Worm (Caenorhabditis elegans) whole organism, L1 larva: ENCODE measurements around the gene K07H8.11.

Source experiments
- C04F5.9 ChIP-seq: sonication (generic microtip); optimal IDR thresholded peaks from 2 replicates; lab custom pipeline; 2016; ENCODE audit warnings: missing genetic modification characterization, missing compliant biosample characterization
- C34B4.2 ChIP-seq: sonication (generic microtip); optimal IDR thresholded peaks from 2 replicates; lab custom pipeline; 2017; ENCODE audit warnings: mild to moderate bottlenecking, missing genetic modification characterization, missing compliant biosample characterization
- F16B12.6 ChIP-seq: fragments of 150-350 bp; optimal IDR thresholded peaks from 2 replicates; lab custom pipeline; 2014; ENCODE audit warnings: missing biosample characterization, missing genetic modification characterization
- Y116A8C.19 ChIP-seq: sonication (generic microtip); optimal IDR thresholded peaks from 2 replicates; lab custom pipeline; 2016; ENCODE audit warnings: missing compliant biosample characterization, missing genetic modification characterization, borderline replicate concordance
- alr-1 ChIP-seq: fragments of 200-800 bp; sonication (Bioruptor generic); optimal IDR thresholded peaks from 2 replicates; lab custom pipeline; 2018; ENCODE audit warnings: borderline replicate concordance, mild to moderate bottlenecking, missing genetic modification characterization, missing compliant biosample characterization
- ama-1 ChIP-seq: fragments of 150-350 bp; optimal IDR thresholded peaks from 2 replicates; lab custom pipeline; 2014
- blmp-1 ChIP-seq: fragments of 150-350 bp; optimal IDR thresholded peaks from 2 replicates; lab custom pipeline; 2014; ENCODE audit warnings: missing biosample characterization, missing genetic modification characterization
- ceh-8 ChIP-seq: fragments of 200-800 bp; sonication (Bioruptor generic); optimal IDR thresholded peaks from 2 replicates; lab custom pipeline; 2018; ENCODE audit warnings: mild to moderate bottlenecking, missing genetic modification characterization, moderate library complexity, missing compliant biosample characterization
- ces-1 ChIP-seq: fragments of 150-350 bp; optimal IDR thresholded peaks from 2 replicates; lab custom pipeline; 2014; ENCODE audit warnings: missing biosample characterization, missing genetic modification reagents, missing genetic modification characterization
- dpl-1 ChIP-seq, 3 experiments: fragments of 150-350 bp in 2 of 3; sonication (generic microtip) in 1 of 3; optimal IDR thresholded peaks; 2 replicates each; lab custom pipeline; 2014 to 2017; ENCODE audit warnings: missing biosample characterization in 3 of 3, missing genetic modification characterization in 3 of 3, missing genetic modification reagents in 3 of 3
- dsc-1 ChIP-seq: sonication (generic microtip); optimal IDR thresholded peaks from 2 replicates; lab custom pipeline; 2016; ENCODE audit warnings: mild to moderate bottlenecking, missing genetic modification characterization, missing compliant biosample characterization
- egl-27 ChIP-seq, 2 experiments: fragments of 150-350 bp in 1 of 2; sonication (generic microtip); optimal IDR thresholded peaks; 3 replicates each; lab custom pipeline; 2017 to 2018; ENCODE audit warnings: missing biosample characterization in 2 of 2, missing genetic modification characterization in 2 of 2, missing genetic modification reagents in 2 of 2
- elt-2 ChIP-seq: sonication (generic microtip); optimal IDR thresholded peaks from 2 replicates; lab custom pipeline; 2016; ENCODE audit warnings: missing genetic modification characterization, mild to moderate bottlenecking, inconsistent platforms, missing compliant biosample characterization, missing genetic modification reagents
- ets-5 ChIP-seq: fragments of 200-800 bp; sonication (Bioruptor generic); IDR thresholded peaks from 2 replicates; pipeline ENCODE4 v1.3.6; 2022; ENCODE audit warnings: missing genetic modification characterization, missing compliant biosample characterization
- fkh-8 ChIP-seq: sonication (generic microtip); optimal IDR thresholded peaks from 2 replicates; lab custom pipeline; 2016; ENCODE audit warnings: mild to moderate bottlenecking, missing genetic modification characterization, missing compliant biosample characterization
- hpl-2 ChIP-seq: fragments of 150-350 bp; optimal IDR thresholded peaks from 2 replicates; lab custom pipeline; 2014; ENCODE audit warnings: missing biosample characterization, missing genetic modification reagents, missing genetic modification characterization
- jun-1 ChIP-seq: fragments of 150-350 bp; optimal IDR thresholded peaks from 2 replicates; lab custom pipeline; 2014; ENCODE audit warnings: missing biosample characterization, missing genetic modification reagents, missing genetic modification characterization
- lin-14 ChIP-seq: fragments of 200-800 bp; sonication (Bioruptor generic); optimal IDR thresholded peaks from 2 replicates; lab custom pipeline; 2018; ENCODE audit warnings: mild to moderate bottlenecking, missing genetic modification characterization, moderate library complexity, missing compliant biosample characterization
- lin-15B ChIP-seq: fragments of 150-350 bp; sonication (generic microtip); optimal IDR thresholded peaks from 3 replicates; lab custom pipeline; 2014; ENCODE audit warnings: missing biosample characterization, missing genetic modification characterization
- lin-35 ChIP-seq, 2 experiments: fragments of 150-350 bp; optimal IDR thresholded peaks; 2 replicates each; lab custom pipeline; 2014; ENCODE audit warnings: missing biosample characterization in 2 of 2, missing genetic modification characterization in 2 of 2, missing genetic modification reagents in 2 of 2
- lin-39 ChIP-seq: fragments of 150-350 bp; optimal IDR thresholded peaks from 2 replicates; lab custom pipeline; 2014; ENCODE audit warnings: missing biosample characterization, missing genetic modification reagents, missing genetic modification characterization
- lir-3 ChIP-seq: sonication (generic microtip); optimal IDR thresholded peaks from 2 replicates; lab custom pipeline; 2016; ENCODE audit warnings: mild to moderate bottlenecking, missing genetic modification characterization, moderate library complexity, missing compliant biosample characterization; ENCODE audit not compliant: poor library complexity
- mdl-1 ChIP-seq, 2 experiments: fragments of 150-350 bp; optimal IDR thresholded peaks; 2 replicates each; lab custom pipeline; 2014 to 2017; ENCODE audit warnings: missing biosample characterization in 2 of 2, missing genetic modification characterization in 2 of 2, inconsistent platforms in 1 of 2
- mef-2 ChIP-seq: fragments of 150-350 bp; optimal IDR thresholded peaks from 2 replicates; lab custom pipeline; 2014; ENCODE audit warnings: missing biosample characterization, missing genetic modification characterization
- nhr-12 ChIP-seq: sonication (generic microtip); optimal IDR thresholded peaks from 2 replicates; lab custom pipeline; 2017; ENCODE audit warnings: missing biosample characterization, missing genetic modification characterization
- nhr-20 ChIP-seq: sonication (generic microtip); optimal IDR thresholded peaks from 2 replicates; lab custom pipeline; 2016; ENCODE audit warnings: mild to moderate bottlenecking, missing genetic modification characterization, missing compliant biosample characterization
- nhr-28 ChIP-seq: fragments of 150-350 bp; optimal IDR thresholded peaks from 2 replicates; lab custom pipeline; 2014; ENCODE audit warnings: missing biosample characterization, missing genetic modification characterization
- nhr-47 ChIP-seq: sonication (generic microtip); optimal IDR thresholded peaks from 2 replicates; lab custom pipeline; 2016; ENCODE audit warnings: mild to moderate bottlenecking, missing genetic modification characterization, moderate library complexity, missing compliant biosample characterization
- nhr-84 ChIP-seq: sonication (generic microtip); optimal IDR thresholded peaks from 2 replicates; lab custom pipeline; 2017; ENCODE audit warnings: missing biosample characterization, missing genetic modification characterization
- nhr-90 ChIP-seq: sonication (generic microtip); optimal IDR thresholded peaks from 2 replicates; lab custom pipeline; 2016; ENCODE audit warnings: mild to moderate bottlenecking, missing genetic modification characterization, missing compliant biosample characterization; ENCODE audit not compliant: poor library complexity
- pag-3 ChIP-seq: sonication (generic microtip); optimal IDR thresholded peaks from 2 replicates; lab custom pipeline; 2017; ENCODE audit warnings: missing genetic modification characterization, mild to moderate bottlenecking, missing compliant biosample characterization, antibody characterized with exemption, borderline replicate concordance; ENCODE audit not compliant: insufficient read depth
- pax-3 ChIP-seq: fragments of 200-800 bp; sonication (Bioruptor generic); optimal IDR thresholded peaks from 2 replicates; lab custom pipeline; 2018; ENCODE audit warnings: mild to moderate bottlenecking, missing genetic modification characterization, moderate library complexity, missing compliant biosample characterization
- pqm-1 ChIP-seq: sonication (generic microtip); optimal IDR thresholded peaks from 3 replicates; lab custom pipeline; 2017; ENCODE audit warnings: missing biosample characterization, missing genetic modification characterization
- skn-1 ChIP-seq: fragments of 150-350 bp; optimal IDR thresholded peaks from 2 replicates; lab custom pipeline; 2014; ENCODE audit warnings: missing biosample characterization, missing genetic modification characterization
- snu-23 ChIP-seq: sonication (generic microtip); optimal IDR thresholded peaks from 2 replicates; lab custom pipeline; 2016; ENCODE audit warnings: missing genetic modification characterization, missing compliant biosample characterization
- sup-37 ChIP-seq: fragments of 200-800 bp; sonication (Bioruptor generic); optimal IDR thresholded peaks from 2 replicates; lab custom pipeline; 2018; ENCODE audit warnings: mild to moderate bottlenecking, missing genetic modification characterization, missing compliant biosample characterization
- swsn-7 ChIP-seq: sonication (generic microtip); optimal IDR thresholded peaks from 2 replicates; lab custom pipeline; 2016; ENCODE audit warnings: missing genetic modification characterization, missing compliant biosample characterization
- unc-130 ChIP-seq: fragments of 150-350 bp; optimal IDR thresholded peaks from 2 replicates; lab custom pipeline; 2017; ENCODE audit warnings: missing biosample characterization, missing genetic modification characterization, inconsistent platforms
- unc-62 ChIP-seq: fragments of 150-350 bp; optimal IDR thresholded peaks from 2 replicates; lab custom pipeline; 2014; ENCODE audit warnings: missing biosample characterization, missing genetic modification reagents, missing genetic modification characterization
- unc-86 ChIP-seq: sonication (generic microtip); optimal IDR thresholded peaks from 2 replicates; lab custom pipeline; 2016; ENCODE audit warnings: missing genetic modification characterization, missing compliant biosample characterization
- unc-98 ChIP-seq: fragments of 200-800 bp; sonication (Bioruptor generic); IDR thresholded peaks from 2 replicates; pipeline ENCODE4 v1.3.6; 2022; ENCODE audit warnings: missing genetic modification characterization, missing compliant biosample characterization
- zag-1 ChIP-seq: fragments of 150-350 bp; optimal IDR thresholded peaks from 2 replicates; lab custom pipeline; 2014; ENCODE audit warnings: missing biosample characterization, missing genetic modification characterization
- zip-4 ChIP-seq: fragments of 200-800 bp; sonication (Bioruptor generic); optimal IDR thresholded peaks from 2 replicates; lab custom pipeline; 2018; ENCODE audit warnings: mild to moderate bottlenecking, missing genetic modification characterization, moderate library complexity, missing compliant biosample characterization

The K07H8.11 gene

ce11 chrIV:8260848-8261638 lies 14.1 kb downstream of the K07H8.11 start, which contains the start of gene vit-6 (continued):
- TF ChIP-seq C04F5.9 (tag; lab: Kevin White, UChicago) = no peak
- no peak for TF ChIP-seq C34B4.2 (tag; lab: Kevin White, UChicago)

- no peak for TF ChIP-seq unc-86 (tag; lab: Kevin White, UChicago)
- no peak for TF ChIP-seq lin-35 (GFP tag; optimal IDR thresholded peaks at IDR 0.05; lab: Kevin White, UChicago)
- no peak for TF ChIP-seq sup-37
- TF ChIP-seq mef-2 (tag; lab: Kevin White, UChicago) = no peak
- TF ChIP-seq nhr-84 = no peak
- no peak for TF ChIP-seq nhr-90 (tag; lab: Kevin White, UChicago)
- TF ChIP-seq unc-130 (tag; lab: Kevin White, UChicago) = no peak
- no peak for TF ChIP-seq blmp-1
- no peak for TF ChIP-seq egl-27 (tag; optimal IDR thresholded peaks at IDR 0.05; lab: Kevin White, UChicago)
- no peak for TF ChIP-seq unc-62 (GFP tag; lab: Kevin White, UChicago)
- TF ChIP-seq ceh-8 (GFP tag; lab: Kevin White, UChicago) = no peak
- TF ChIP-seq lin-15B (tag; lab: Kevin White, UChicago) = no peak
- no peak for TF ChIP-seq hpl-2
These were observed 15.2 kb downstream of the K07H8.11 start, which contains the start of gene K07H8.7 for ce11 chrIV:8259904-8260303. Gene K07H8.7, minus strand, starts transcription at chrIV:8260004.

ce11 chrIV:8255221-8255620 lies 19.9 kb downstream of the K07H8.11 start:
- TF ChIP-seq elt-2 = peak; percentile 33
- no peak for TF ChIP-seq nhr-47 (tag; lab: Kevin White, UChicago)

DNA sequence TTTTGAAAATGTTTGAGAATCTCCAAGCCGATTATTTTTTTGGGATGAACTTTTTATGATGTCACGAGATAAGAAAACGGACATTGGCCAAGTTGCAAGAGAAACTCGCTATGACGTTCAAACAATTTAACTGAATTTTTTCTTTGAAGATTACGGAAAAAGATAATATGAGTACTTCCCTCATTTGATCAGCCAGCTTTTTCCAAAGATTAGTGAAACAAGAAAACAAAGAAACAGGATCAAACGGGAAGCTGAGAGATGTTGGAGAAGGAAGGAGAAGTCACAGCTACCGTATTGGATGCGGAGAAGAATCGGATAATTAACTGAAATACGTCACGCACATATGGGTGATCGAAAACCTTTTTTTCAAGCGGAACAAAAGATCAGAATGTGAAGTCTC lies 20.9 kb downstream of the K07H8.11 start:
- TF ChIP-seq ets-5 = no peak
- no peak for TF ChIP-seq fkh-8 (tag; lab: Kevin White, UChicago)
- no peak for TF ChIP-seq nhr-28 (tag; lab: Kevin White, UChicago)
- TF ChIP-seq unc-98 (GFP tag; lab: Robert Waterston, UW) = no peak
- no peak for TF ChIP-seq F16B12.6
- TF ChIP-seq ama-1 = no peak
- TF ChIP-seq pax-3 = no peak
- no peak for TF ChIP-seq lin-14 (GFP tag; lab: Kevin White, UChicago)
- TF ChIP-seq nhr-90 (tag; lab: Kevin White, UChicago) = no peak
- TF ChIP-seq pqm-1 (tag; lab: Kevin White, UChicago) = no peak
- TF ChIP-seq pag-3 (tag; lab: Kevin White, UChicago) = no peak
- TF ChIP-seq dsc-1 (tag; lab: Kevin White, UChicago) = no peak
- no peak for TF ChIP-seq skn-1
- no peak for TF ChIP-seq zip-4 (GFP tag; lab: Kevin White, UChicago)
- no peak for TF ChIP-seq ces-1 (GFP tag; lab: Kevin White, UChicago)
- TF ChIP-seq Y116A8C.19 = no peak

ce11 chrIV:8252856-8253255 lies 22.3 kb downstream of the K07H8.11 start:
- TF ChIP-seq mdl-1 (tag; optimal IDR thresholded peaks at IDR 0.05; lab: Kevin White, UChicago) (peak in 1 of 2 experiments; percentile 91), dpl-1 (GFP tag; optimal IDR thresholded peaks at IDR 0.05; lab: Kevin White, UChicago) (peak in 2 of 3 experiments; percentile 20 to 45), lin-39 (no peak), snu-23 (peak; percentile 80), alr-1 (tag; lab: Kevin White, UChicago) (no peak), swsn-7 (tag; lab: Kevin White, UChicago) (peak; percentile 74), C04F5.9 (tag; lab: Kevin White, UChicago) (no peak), nhr-12 (tag; lab: Kevin White, UChicago) (no peak), ceh-8 (GFP tag; lab: Kevin White, UChicago) (no peak), lir-3 (peak; percentile 36), ets-5 (no peak), blmp-1 (peak; percentile 17), pax-3 (no peak), unc-98 (GFP tag; lab: Robert Waterston, UW) (no peak), unc-130 (tag; lab: Kevin White, UChicago) (peak; percentile 81), jun-1 (tag; lab: Kevin White, UChicago) (no peak), zag-1 (no peak), lin-15B (tag; lab: Kevin White, UChicago) (no peak), nhr-28 (tag; lab: Kevin White, UChicago) (no peak), nhr-20 (tag; lab: Kevin White, UChicago) (peak; percentile 68), fkh-8 (tag; lab: Kevin White, UChicago) (peak; percentile 65), mef-2 (tag; lab: Kevin White, UChicago) (no peak)
